Fruit fly (Drosophila melanogaster) whole organism, pupa: ENCODE measurements around the gene MAPk-Ak2.

Experiments used
- CG10348 ChIP-seq: fragments of 200-800 bp; sonication (Bioruptor generic); IDR thresholded peaks from 2 replicates; pipeline ENCODE4 v1.3.6; 2022; ENCODE audit warnings: missing biosample characterization, missing genetic modification characterization
- CG12605 ChIP-seq: fragments of 200-800 bp; sonication (Bioruptor generic); IDR thresholded peaks from 2 replicates; pipeline ENCODE4 v1.3.6; 2022; ENCODE audit warnings: missing biosample characterization, missing genetic modification characterization
- CG13204 ChIP-seq: fragments of 200-800 bp; sonication (Bioruptor generic); optimal IDR thresholded peaks from 2 replicates; lab custom pipeline; 2018; ENCODE audit warnings: missing biosample characterization, mild to moderate bottlenecking, missing genetic modification characterization, moderate library complexity
- CG14655 ChIP-seq: fragments of 200-800 bp; sonication (Bioruptor generic); optimal IDR thresholded peaks from 3 replicates; lab custom pipeline; 2017; ENCODE audit warnings: mild to moderate bottlenecking, missing biosample characterization, missing genetic modification reagents, missing genetic modification characterization
- CG15710 ChIP-seq: fragments of 200-800 bp; sonication (Bioruptor generic); optimal IDR thresholded peaks from 2 replicates; lab custom pipeline; 2018; ENCODE audit warnings: missing biosample characterization, mild to moderate bottlenecking, missing genetic modification characterization, moderate library complexity
- CG17806 ChIP-seq: fragments of 200-800 bp; sonication (Bioruptor generic); optimal IDR thresholded peaks from 2 replicates; lab custom pipeline; 2018; ENCODE audit warnings: missing biosample characterization, mild to moderate bottlenecking, missing genetic modification characterization, moderate library complexity
- CG32121 ChIP-seq: fragments of 200-800 bp; sonication (Bioruptor generic); IDR thresholded peaks from 2 replicates; pipeline ENCODE4 v1.3.6; 2022; ENCODE audit warnings: missing biosample characterization, missing genetic modification characterization
- CG34367 ChIP-seq: fragments of 200-800 bp; sonication (Bioruptor generic); optimal IDR thresholded peaks from 2 replicates; lab custom pipeline; 2018; ENCODE audit warnings: missing biosample characterization, mild to moderate bottlenecking, missing genetic modification characterization
- CG4496 ChIP-seq: fragments of 200-800 bp; sonication (Bioruptor generic); IDR thresholded peaks from 3 replicates; pipeline ENCODE4 v1.3.6; 2022; ENCODE audit warnings: missing biosample characterization, missing genetic modification characterization
- CG8159 ChIP-seq: fragments of 200-800 bp; sonication (Bioruptor generic); optimal IDR thresholded peaks from 3 replicates; lab custom pipeline; 2018; ENCODE audit warnings: missing biosample characterization, mild to moderate bottlenecking, missing genetic modification characterization, moderate library complexity
- CG8301 ChIP-seq: fragments of 200-800 bp; sonication (Bioruptor generic); optimal IDR thresholded peaks from 2 replicates; lab custom pipeline; 2018; ENCODE audit warnings: missing biosample characterization, mild to moderate bottlenecking, missing genetic modification characterization
- CG9948 ChIP-seq: fragments of 200-800 bp; sonication (Bioruptor generic); optimal IDR thresholded peaks from 2 replicates; lab custom pipeline; 2018; ENCODE audit warnings: missing biosample characterization, mild to moderate bottlenecking, missing genetic modification characterization, moderate library complexity
- D1 ChIP-seq: fragments of 200-800 bp; sonication (Bioruptor generic); optimal IDR thresholded peaks from 2 replicates; lab custom pipeline; 2018; ENCODE audit warnings: missing biosample characterization, mild to moderate bottlenecking, missing genetic modification characterization, moderate library complexity
- EcR ChIP-seq: fragments of 200-800 bp; sonication (Bioruptor generic); optimal IDR thresholded peaks from 3 replicates; lab custom pipeline; 2019; ENCODE audit warnings: missing biosample characterization, missing genetic modification characterization, mild to moderate bottlenecking, moderate library complexity, missing genetic modification reagents
- Ets98B ChIP-seq: fragments of 200-800 bp; sonication (Bioruptor generic); IDR thresholded peaks from 2 replicates; pipeline ENCODE4 v1.3.6; 2022; ENCODE audit warnings: missing biosample characterization, missing genetic modification characterization
- Pif1A ChIP-seq: fragments of 200-800 bp; sonication (Bioruptor generic); optimal IDR thresholded peaks from 3 replicates; lab custom pipeline; 2016; ENCODE audit warnings: missing biosample characterization, missing genetic modification characterization
- Pif1B ChIP-seq: fragments of 200-800 bp; sonication (Bioruptor generic); optimal IDR thresholded peaks from 3 replicates; lab custom pipeline; 2016; ENCODE audit warnings: missing biosample characterization, missing genetic modification characterization
- Snoo ChIP-seq: fragments of 200-800 bp; sonication (Bioruptor generic); optimal IDR thresholded peaks from 3 replicates; lab custom pipeline; 2017; ENCODE audit warnings: missing biosample characterization, mild to moderate bottlenecking, missing genetic modification characterization, inconsistent platforms
- fd96Ca ChIP-seq: fragments of 200-800 bp; sonication (Bioruptor generic); IDR thresholded peaks from 3 replicates; pipeline ENCODE4 v1.3.6; 2022; ENCODE audit warnings: missing biosample characterization, missing genetic modification characterization
- gl ChIP-seq: fragments of 200-800 bp; sonication (Bioruptor generic); optimal IDR thresholded peaks from 2 replicates; lab custom pipeline; 2018; ENCODE audit warnings: missing biosample characterization, mild to moderate bottlenecking, missing genetic modification characterization
- rn ChIP-seq: fragments of 200-800 bp; sonication (Bioruptor generic); IDR thresholded peaks from 2 replicates; pipeline ENCODE4 v1.3.6; 2022; ENCODE audit warnings: missing biosample characterization, missing genetic modification characterization

MAPk-Ak2 gene

dm6 chrX:5717741-5718475 lies 46.1 kb downstream of the MAPk-Ak2 start, which contains the start of gene CG33080:
Gene CG33080 (minus strand): TSS chrX:5717778.
- TF ChIP-seq CG13204 (GFP tag; lab: Kevin White, UChicago): peak; percentile 21
- TF ChIP-seq CG34367 (tag; lab: Kevin White, UChicago): no peak
- TF ChIP-seq rn (GFP tag; lab: Robert Waterston, UW): no peak
- no peak for TF ChIP-seq EcR (GFP tag; lab: Kevin White, UChicago)
- no peak for TF ChIP-seq CG17806
- no peak for TF ChIP-seq Pif1A (GFP tag; lab: Kevin White, UChicago)
- TF ChIP-seq CG10348 (GFP tag; lab: Robert Waterston, UW): no peak
- no peak for TF ChIP-seq CG8159 (tag; lab: Kevin White, UChicago)
- no peak for TF ChIP-seq CG9948 (tag; lab: Kevin White, UChicago)

- TF ChIP-seq CG4496 (GFP tag; lab: Robert Waterston, UW) (peak; percentile 73), CG8159 (tag; lab: Kevin White, UChicago) (no peak), CG34367 (tag; lab: Kevin White, UChicago) (no peak), rn (GFP tag; lab: Robert Waterston, UW) (no peak), CG9948 (tag; lab: Kevin White, UChicago) (no peak), CG15710 (no peak)
- TF ChIP-seq, all 21 proteins: peak for 1
Measured at dm6 chrX:5715455-5716227, 48.4 kb downstream of the MAPk-Ak2 start.

dm6 chrX:5714786-5715185 lies 49.2 kb downstream of the MAPk-Ak2 start:
- no peak for TF ChIP-seq CG34367 (tag; lab: Kevin White, UChicago)
- no peak for TF ChIP-seq rn (GFP tag; lab: Robert Waterston, UW)
- TF ChIP-seq CG8301: no peak
- no peak for TF ChIP-seq Ets98B
- TF ChIP-seq Pif1B (GFP tag; lab: Kevin White, UChicago): no peak
- TF ChIP-seq CG12605: no peak
- no peak for TF ChIP-seq CG17806
- no peak for TF ChIP-seq CG4496 (GFP tag; lab: Robert Waterston, UW)
- TF ChIP-seq gl: no peak
- no peak for TF ChIP-seq CG10348 (GFP tag; lab: Robert Waterston, UW)
- TF ChIP-seq CG9948 (tag; lab: Kevin White, UChicago): no peak
- no peak for TF ChIP-seq CG32121 (GFP tag; lab: Robert Waterston, UW)
- no peak for TF ChIP-seq Snoo
- no peak for TF ChIP-seq CG15710
- no peak for TF ChIP-seq CG13204 (GFP tag; lab: Kevin White, UChicago)
- no peak for TF ChIP-seq fd96Ca (GFP tag; lab: Robert Waterston, UW)
- TF ChIP-seq CG14655 (GFP tag; lab: Kevin White, UChicago): no peak
- TF ChIP-seq D1 (tag; lab: Kevin White, UChicago): no peak
- no peak for TF ChIP-seq Pif1A (GFP tag; lab: Kevin White, UChicago)
- no peak for TF ChIP-seq CG8159 (tag; lab: Kevin White, UChicago)

- TF ChIP-seq CG9948 (tag; lab: Kevin White, UChicago): no peak
- TF ChIP-seq CG17806: no peak
- no peak for TF ChIP-seq CG8159 (tag; lab: Kevin White, UChicago)
- no peak for TF ChIP-seq CG14655 (GFP tag; lab: Kevin White, UChicago)
- no peak for TF ChIP-seq Ets98B
- no peak for TF ChIP-seq Pif1A (GFP tag; lab: Kevin White, UChicago)
- TF ChIP-seq CG13204 (GFP tag; lab: Kevin White, UChicago): no peak
- no peak for TF ChIP-seq gl
- TF ChIP-seq rn (GFP tag; lab: Robert Waterston, UW): no peak
- TF ChIP-seq CG8301: no peak
- TF ChIP-seq CG4496 (GFP tag; lab: Robert Waterston, UW): no peak
- TF ChIP-seq Snoo: no peak
- no peak for TF ChIP-seq D1 (tag; lab: Kevin White, UChicago)
- TF ChIP-seq CG12605: no peak
- TF ChIP-seq fd96Ca (GFP tag; lab: Robert Waterston, UW): no peak
- TF ChIP-seq CG15710: no peak
- no peak for TF ChIP-seq CG32121 (GFP tag; lab: Robert Waterston, UW)
- no peak for TF ChIP-seq CG10348 (GFP tag; lab: Robert Waterston, UW)
Measured at dm6 chrX:5712966-5713365, 51.0 kb downstream of the MAPk-Ak2 start.
